Worm (Caenorhabditis elegans) whole organism, early embryonic: ENCODE results near the gene F55E10.1.

ENCODE experiments used
- F13C5.2 ChIP-seq: sonication (generic microtip); optimal IDR thresholded peaks from 2 replicates; lab custom pipeline; 2017; ENCODE audit warnings: mild to moderate bottlenecking, missing genetic modification characterization, inconsistent platforms, missing compliant biosample characterization
- aly-1 ChIP-seq: sonication (generic microtip); optimal IDR thresholded peaks from 2 replicates; lab custom pipeline; 2016; ENCODE audit warnings: missing genetic modification characterization, missing compliant biosample characterization
- ama-1 ChIP-seq: fragments of 150-350 bp; optimal IDR thresholded peaks from 2 replicates; lab custom pipeline; 2014
- hmbx-1 ChIP-seq: sonication (generic microtip); optimal IDR thresholded peaks from 2 replicates; lab custom pipeline; 2016; ENCODE audit warnings: mild to moderate bottlenecking, missing genetic modification characterization, missing compliant biosample characterization
- hmg-4 ChIP-seq: fragments of 200-800 bp; sonication (Bioruptor generic); optimal IDR thresholded peaks from 2 replicates; lab custom pipeline; 2018; ENCODE audit warnings: mild to moderate bottlenecking, missing genetic modification characterization, missing compliant biosample characterization
- hnd-1 ChIP-seq: sonication (generic microtip); optimal IDR thresholded peaks from 2 replicates; lab custom pipeline; 2016; ENCODE audit warnings: missing genetic modification characterization, missing compliant biosample characterization
- tbx-37 ChIP-seq: fragments of 200-800 bp; sonication (Bioruptor generic); conservative IDR thresholded peaks from 2 replicates; pipeline ENCODE4 v1.3.6; 2022; ENCODE audit warnings: missing genetic modification reagents, missing genetic modification characterization, missing compliant biosample characterization
- tra-4 ChIP-seq: sonication (generic microtip); optimal IDR thresholded peaks from 2 replicates; lab custom pipeline; 2017; ENCODE audit warnings: missing genetic modification characterization, missing compliant biosample characterization

DNA sequence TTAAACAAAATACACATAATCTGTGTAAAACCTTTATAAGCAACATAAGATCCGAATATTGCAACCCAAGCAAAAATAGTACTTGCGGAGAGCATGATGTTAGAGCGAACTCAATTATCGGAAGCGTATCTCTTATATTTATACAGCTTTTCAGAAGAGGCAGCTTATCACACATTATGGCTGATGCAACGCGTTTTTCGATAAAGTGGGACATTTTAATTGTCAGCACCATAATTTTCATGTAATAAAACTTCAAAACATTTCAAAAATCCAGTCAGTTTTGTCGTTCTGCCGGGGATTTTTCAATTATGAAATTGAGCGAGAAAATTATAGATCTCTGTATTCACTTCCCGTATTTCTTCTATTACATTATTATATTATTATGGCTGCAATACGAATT is 4.5 kb downstream of the F55E10.1 start, which contains the start of gene drd-5:
- TF ChIP-seq tbx-37 (GFP tag; lab: Robert Waterston, UW): no peak
- no peak for TF ChIP-seq F13C5.2 (tag; lab: Kevin White, UChicago)
- no peak for TF ChIP-seq ama-1 (lab: Kevin White, UChicago)
- TF ChIP-seq hnd-1 (tag; lab: Kevin White, UChicago): no peak
- TF ChIP-seq tra-4 (tag; lab: Kevin White, UChicago): no peak
- TF ChIP-seq hmg-4 (GFP tag; lab: Kevin White, UChicago): no peak
- no peak for TF ChIP-seq aly-1 (tag; lab: Kevin White, UChicago)
- TF ChIP-seq hmbx-1 (tag; lab: Kevin White, UChicago): no peak
